Worm (Caenorhabditis elegans) whole organism, L1 larva: ENCODE measurements around the gene iff-2.

Source experiments
- C16A3.4 ChIP-seq: fragments of 150-350 bp; optimal IDR thresholded peaks from 2 replicates; lab custom pipeline; 2014; ENCODE audit warnings: missing biosample characterization, missing genetic modification characterization
- C34B4.2 ChIP-seq: sonication (generic microtip); optimal IDR thresholded peaks from 2 replicates; lab custom pipeline; 2017; ENCODE audit warnings: mild to moderate bottlenecking, missing genetic modification characterization, missing compliant biosample characterization
- F16B12.6 ChIP-seq: fragments of 150-350 bp; optimal IDR thresholded peaks from 2 replicates; lab custom pipeline; 2014; ENCODE audit warnings: missing biosample characterization, missing genetic modification characterization
- Y116A8C.19 ChIP-seq: sonication (generic microtip); optimal IDR thresholded peaks from 2 replicates; lab custom pipeline; 2016; ENCODE audit warnings: missing compliant biosample characterization, missing genetic modification characterization, borderline replicate concordance
- alr-1 ChIP-seq: fragments of 200-800 bp; sonication (Bioruptor generic); optimal IDR thresholded peaks from 2 replicates; lab custom pipeline; 2018; ENCODE audit warnings: borderline replicate concordance, mild to moderate bottlenecking, missing genetic modification characterization, missing compliant biosample characterization
- aly-2 ChIP-seq: fragments of 150-350 bp; optimal IDR thresholded peaks from 2 replicates; lab custom pipeline; 2014; ENCODE audit warnings: missing biosample characterization, missing genetic modification characterization
- blmp-1 ChIP-seq: fragments of 150-350 bp; optimal IDR thresholded peaks from 2 replicates; lab custom pipeline; 2014; ENCODE audit warnings: missing biosample characterization, missing genetic modification characterization
- ceh-82 ChIP-seq, 3 experiments: fragments of 150-350 bp in 1 of 3; sonication (generic microtip) in 2 of 3; optimal IDR thresholded peaks; 2 replicates each; lab custom pipeline; 2014 to 2017; ENCODE audit warnings: missing biosample characterization in 3 of 3, missing genetic modification characterization in 3 of 3
- dpl-1 ChIP-seq, 3 experiments: fragments of 150-350 bp in 2 of 3; sonication (generic microtip) in 1 of 3; optimal IDR thresholded peaks; 2 replicates each; lab custom pipeline; 2014 to 2017; ENCODE audit warnings: missing biosample characterization in 3 of 3, missing genetic modification characterization in 3 of 3, missing genetic modification reagents in 3 of 3
- dsc-1 ChIP-seq: sonication (generic microtip); optimal IDR thresholded peaks from 2 replicates; lab custom pipeline; 2016; ENCODE audit warnings: mild to moderate bottlenecking, missing genetic modification characterization, missing compliant biosample characterization
- efl-1 ChIP-seq, 4 experiments: fragments of 150-350 bp; optimal IDR thresholded peaks in 3 of 4; peaks in 1 of 4; 1 replicate in 1 of 4; 2 replicates in 3 of 4; lab custom pipeline; 2014; ENCODE audit warnings: missing biosample characterization in 2 of 4, missing genetic modification characterization in 2 of 4, missing genetic modification reagents in 2 of 4
- elt-3 ChIP-seq, 6 experiments: fragments of 150-350 bp in 1 of 6; sonication (generic microtip); optimal IDR thresholded peaks; 2 replicates each; lab custom pipeline; 2017 to 2018; ENCODE audit warnings: missing biosample characterization in 6 of 6, missing genetic modification characterization in 6 of 6, inconsistent platforms in 1 of 6
- fkh-4 ChIP-seq: sonication (generic microtip); optimal IDR thresholded peaks from 2 replicates; lab custom pipeline; 2016; ENCODE audit warnings: missing compliant biosample characterization, missing genetic modification characterization, borderline replicate concordance
- lin-14 ChIP-seq: fragments of 200-800 bp; sonication (Bioruptor generic); optimal IDR thresholded peaks from 2 replicates; lab custom pipeline; 2018; ENCODE audit warnings: mild to moderate bottlenecking, missing genetic modification characterization, moderate library complexity, missing compliant biosample characterization
- lin-35 ChIP-seq, 2 experiments: fragments of 150-350 bp; optimal IDR thresholded peaks; 2 replicates each; lab custom pipeline; 2014; ENCODE audit warnings: missing biosample characterization in 2 of 2, missing genetic modification characterization in 2 of 2, missing genetic modification reagents in 2 of 2
- lir-3 ChIP-seq: sonication (generic microtip); optimal IDR thresholded peaks from 2 replicates; lab custom pipeline; 2016; ENCODE audit warnings: mild to moderate bottlenecking, missing genetic modification characterization, moderate library complexity, missing compliant biosample characterization; ENCODE audit not compliant: poor library complexity
- lsy-2 ChIP-seq, 2 experiments: fragments of 150-350 bp; optimal IDR thresholded peaks; 2 replicates each; lab custom pipeline; 2014; ENCODE audit warnings: missing biosample characterization in 2 of 2, missing genetic modification characterization in 2 of 2
- mdl-1 ChIP-seq, 2 experiments: fragments of 150-350 bp; optimal IDR thresholded peaks; 2 replicates each; lab custom pipeline; 2014 to 2017; ENCODE audit warnings: missing biosample characterization in 2 of 2, missing genetic modification characterization in 2 of 2, inconsistent platforms in 1 of 2
- mep-1 ChIP-seq: fragments of 150-350 bp; optimal IDR thresholded peaks from 2 replicates; lab custom pipeline; 2014; ENCODE audit warnings: missing biosample characterization, missing genetic modification characterization
- nhr-19 ChIP-seq: fragments of 200-800 bp; sonication (Bioruptor generic); conservative IDR thresholded peaks from 2 replicates; pipeline ENCODE4 v1.3.6; 2022; ENCODE audit warnings: missing genetic modification characterization, missing compliant biosample characterization
- nhr-20 ChIP-seq: sonication (generic microtip); optimal IDR thresholded peaks from 2 replicates; lab custom pipeline; 2016; ENCODE audit warnings: mild to moderate bottlenecking, missing genetic modification characterization, missing compliant biosample characterization
- nhr-28 ChIP-seq: fragments of 150-350 bp; optimal IDR thresholded peaks from 2 replicates; lab custom pipeline; 2014; ENCODE audit warnings: missing biosample characterization, missing genetic modification characterization
- nhr-47 ChIP-seq: sonication (generic microtip); optimal IDR thresholded peaks from 2 replicates; lab custom pipeline; 2016; ENCODE audit warnings: mild to moderate bottlenecking, missing genetic modification characterization, moderate library complexity, missing compliant biosample characterization
- nhr-71 ChIP-seq: sonication (generic microtip); optimal IDR thresholded peaks from 2 replicates; lab custom pipeline; 2016; ENCODE audit warnings: mild to moderate bottlenecking, missing genetic modification characterization, moderate library complexity, missing compliant biosample characterization
- nhr-85 ChIP-seq: sonication (generic microtip); peaks from one replicate; lab custom pipeline; 2016; ENCODE audit warnings: missing genetic modification characterization, inconsistent platforms, missing compliant biosample characterization
- nhr-90 ChIP-seq: sonication (generic microtip); optimal IDR thresholded peaks from 2 replicates; lab custom pipeline; 2016; ENCODE audit warnings: mild to moderate bottlenecking, missing genetic modification characterization, missing compliant biosample characterization; ENCODE audit not compliant: poor library complexity
- pqm-1 ChIP-seq: sonication (generic microtip); optimal IDR thresholded peaks from 3 replicates; lab custom pipeline; 2017; ENCODE audit warnings: missing biosample characterization, missing genetic modification characterization
- rnt-1 ChIP-seq: sonication (generic microtip); optimal IDR thresholded peaks from 2 replicates; lab custom pipeline; 2016; ENCODE audit warnings: mild to moderate bottlenecking, missing genetic modification characterization, moderate library complexity, missing compliant biosample characterization
- skn-1 ChIP-seq: fragments of 150-350 bp; optimal IDR thresholded peaks from 2 replicates; lab custom pipeline; 2014; ENCODE audit warnings: missing biosample characterization, missing genetic modification characterization
- snu-23 ChIP-seq: sonication (generic microtip); optimal IDR thresholded peaks from 2 replicates; lab custom pipeline; 2016; ENCODE audit warnings: missing genetic modification characterization, missing compliant biosample characterization
- sox-4 ChIP-seq: sonication (generic microtip); optimal IDR thresholded peaks from 2 replicates; lab custom pipeline; 2016; ENCODE audit warnings: missing genetic modification characterization, missing compliant biosample characterization
- swsn-7 ChIP-seq: sonication (generic microtip); optimal IDR thresholded peaks from 2 replicates; lab custom pipeline; 2016; ENCODE audit warnings: missing genetic modification characterization, missing compliant biosample characterization
- unc-130 ChIP-seq: fragments of 150-350 bp; optimal IDR thresholded peaks from 2 replicates; lab custom pipeline; 2017; ENCODE audit warnings: missing biosample characterization, missing genetic modification characterization, inconsistent platforms
- unc-98 ChIP-seq: fragments of 200-800 bp; sonication (Bioruptor generic); IDR thresholded peaks from 2 replicates; pipeline ENCODE4 v1.3.6; 2022; ENCODE audit warnings: missing genetic modification characterization, missing compliant biosample characterization
- xbp-1 ChIP-seq: sonication (generic microtip); optimal IDR thresholded peaks from 2 replicates; lab custom pipeline; 2016; ENCODE audit warnings: missing genetic modification characterization, missing compliant biosample characterization
- zip-4 ChIP-seq: fragments of 200-800 bp; sonication (Bioruptor generic); optimal IDR thresholded peaks from 2 replicates; lab custom pipeline; 2018; ENCODE audit warnings: mild to moderate bottlenecking, missing genetic modification characterization, moderate library complexity, missing compliant biosample characterization
- ztf-4 ChIP-seq: fragments of 150-350 bp; optimal IDR thresholded peaks from 2 replicates; lab custom pipeline; 2014; ENCODE audit warnings: missing biosample characterization, missing genetic modification characterization

Gene iff-2

DNA sequence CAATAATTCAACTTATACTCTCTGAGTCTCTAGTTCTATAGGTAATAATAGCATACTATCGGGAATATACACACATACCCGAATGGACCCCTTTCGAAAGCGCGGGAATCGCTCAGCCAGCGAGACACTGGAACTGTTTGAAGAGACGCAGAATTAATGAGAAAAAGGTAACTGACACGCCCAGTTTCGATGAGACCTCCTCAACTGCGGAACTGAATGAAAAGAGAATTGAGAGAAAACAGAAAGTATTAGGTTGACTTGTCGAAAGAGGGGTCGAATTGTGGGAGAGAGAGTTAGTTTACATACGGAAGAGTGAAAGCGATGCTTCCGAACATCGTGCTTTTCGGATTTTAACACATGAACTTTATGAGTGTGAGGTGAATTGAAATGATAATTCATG is 29.2 kb downstream of the iff-2 start:
- peak; percentile 6 for TF ChIP-seq rnt-1 (tag; lab: Kevin White, UChicago)
- TF ChIP-seq nhr-28 (tag; lab: Kevin White, UChicago): no peak
- no peak for TF ChIP-seq skn-1 (tag; lab: Kevin White, UChicago)
- peak; percentile 8 for TF ChIP-seq nhr-85 (tag; lab: Kevin White, UChicago)
- TF ChIP-seq blmp-1 (tag; lab: Kevin White, UChicago): peak; percentile 98
- peak; percentile 11 for TF ChIP-seq snu-23 (GFP tag; lab: Kevin White, UChicago)
- TF ChIP-seq efl-1 (optimal IDR thresholded peaks at IDR 0.05; lab: Kevin White, UChicago): no peak
- peak in 1 of 2 experiments; percentile 31 for TF ChIP-seq efl-1 (GFP tag; optimal IDR thresholded peaks at IDR 0.05 in 1 of 2; lab: Kevin White, UChicago)

DNA sequence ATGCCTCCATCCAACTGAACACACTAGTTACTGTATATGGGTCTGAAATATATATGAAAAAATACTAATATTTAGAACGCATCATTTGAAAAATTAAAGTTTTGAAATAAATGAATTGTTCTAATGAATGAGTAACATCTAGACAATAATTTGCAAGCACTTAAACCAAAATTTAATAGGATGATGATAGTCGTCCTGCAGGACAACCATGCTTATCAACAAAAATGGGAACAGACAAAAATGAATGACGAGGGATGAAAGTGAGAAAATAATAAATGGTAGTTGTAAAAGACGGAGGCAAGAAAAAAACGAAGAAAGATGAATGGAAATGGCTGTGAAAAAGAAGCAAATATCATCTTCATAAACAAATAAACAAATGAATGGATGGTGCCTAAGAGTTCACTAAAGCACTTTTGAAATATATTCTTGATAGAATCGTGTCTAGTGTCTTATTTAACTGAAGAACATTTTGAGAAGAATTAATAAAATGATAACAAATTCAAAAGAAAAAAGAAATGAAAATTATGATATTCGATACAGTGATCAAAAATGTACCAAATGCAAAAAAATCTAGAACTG is 29.9 kb downstream of the iff-2 start, which contains the start of gene gldi-7:
TSS of gene gldi-7 (minus strand) at position 42 of the 579 bp plus-strand sequence.
- TF ChIP-seq efl-1 (optimal IDR thresholded peaks at IDR 0.05; lab: Kevin White, UChicago) (no peak), efl-1 (GFP tag; optimal IDR thresholded peaks at IDR 0.05 in 1 of 2; lab: Kevin White, UChicago) (peak in 1 of 2 experiments; percentile 54), pqm-1 (tag; lab: Kevin White, UChicago) (no peak), mdl-1 (tag; optimal IDR thresholded peaks at IDR 0.05; lab: Kevin White, UChicago) (no peak), lin-14 (no peak), C34B4.2 (no peak), alr-1 (no peak), blmp-1 (tag; lab: Kevin White, UChicago) (peak; percentile 11), ceh-82 (tag; optimal IDR thresholded peaks at IDR 0.05; lab: Kevin White, UChicago) (no peak), nhr-20 (tag; lab: Kevin White, UChicago) (no peak)

DNA sequence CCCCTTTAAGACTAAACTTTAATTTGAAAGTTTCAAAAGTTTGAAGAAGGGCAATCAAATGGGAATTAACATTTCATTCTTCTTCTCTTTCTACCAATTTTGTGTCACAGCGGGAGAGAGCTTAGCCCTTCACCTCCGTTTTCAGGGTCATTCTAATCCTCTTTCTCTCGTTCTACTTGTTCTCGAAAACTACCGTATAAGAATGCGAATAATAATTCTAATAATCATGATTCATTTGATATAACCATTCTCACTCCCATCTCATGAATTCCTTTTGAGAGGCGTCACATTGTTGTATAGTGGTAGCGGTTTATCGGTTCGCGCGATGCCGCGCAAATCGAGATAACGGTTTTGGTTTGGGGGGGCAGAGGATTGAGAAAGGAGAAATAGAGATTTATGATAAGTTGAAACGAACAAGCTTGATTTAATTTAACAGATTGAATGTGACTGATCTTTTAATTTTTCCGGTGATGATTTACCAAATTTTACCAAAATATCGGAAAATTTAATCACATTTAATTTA is 31.9 kb downstream of the iff-2 start:
- TF ChIP-seq blmp-1 (tag; lab: Kevin White, UChicago): peak; percentile 75
- TF ChIP-seq nhr-85 (tag; lab: Kevin White, UChicago): peak; percentile 60
- no peak for TF ChIP-seq aly-2
- peak; percentile 2 for TF ChIP-seq lin-14
- TF ChIP-seq lsy-2 (tag; optimal IDR thresholded peaks at IDR 0.05; lab: Kevin White, UChicago): peak in 1 of 2 experiments; percentile 13
- TF ChIP-seq snu-23 (GFP tag; lab: Kevin White, UChicago): peak; percentile 13
- TF ChIP-seq mep-1 (tag; lab: Kevin White, UChicago): peak; percentile 9
- no peak for TF ChIP-seq zip-4 (GFP tag; lab: Kevin White, UChicago)
- TF ChIP-seq elt-3 (tag; optimal IDR thresholded peaks at IDR 0.05; lab: Kevin White, UChicago): peak in 1 of 6 experiments; percentile 29

DNA sequence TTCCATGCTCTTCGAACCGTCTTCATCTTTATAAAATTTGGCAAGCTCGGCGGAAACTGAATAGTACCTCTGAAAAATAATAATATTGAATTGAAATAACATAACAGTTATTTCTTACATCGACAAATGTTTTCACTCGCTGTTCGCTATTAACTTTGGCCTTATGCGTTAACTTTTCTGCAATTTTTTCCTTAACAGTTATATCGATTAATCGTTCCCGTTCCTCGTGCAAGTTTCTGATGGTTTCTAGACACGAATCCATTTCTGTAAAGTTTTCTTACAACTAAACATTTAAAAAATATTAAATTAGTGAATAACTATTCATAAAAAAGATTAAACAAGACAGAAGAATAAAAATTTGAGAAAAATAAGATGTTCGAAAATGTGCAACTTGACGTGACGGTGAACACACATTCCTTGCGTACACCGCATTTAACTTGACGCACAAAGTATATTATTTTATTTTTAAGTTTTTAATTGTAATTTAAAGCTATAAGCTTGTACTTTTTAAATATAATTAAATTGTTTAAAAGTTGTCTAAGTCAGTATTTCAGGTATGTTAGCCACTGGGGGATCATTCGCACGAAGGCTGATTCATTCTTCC is 35.9 kb downstream of the iff-2 start, which contains the start of the genes prp-9 and mrps-18B:
TSS of gene prp-9 (minus strand) at position 264 of the 604 bp plus-strand sequence.
TSS of gene mrps-18B (plus strand) at position 549 of the 604 bp plus-strand sequence.
- TF ChIP-seq nhr-71 (tag; lab: Kevin White, UChicago) (peak; percentile 34), unc-98 (GFP tag; lab: Robert Waterston, UW) (no peak), dsc-1 (no peak), nhr-19 (GFP tag; lab: Robert Waterston, UW) (peak; percentile 9; the same call in 1 of the 2 replicates), ztf-4 (no peak), mep-1 (tag; lab: Kevin White, UChicago) (peak; percentile 87), unc-130 (peak; percentile 75), rnt-1 (tag; lab: Kevin White, UChicago) (peak; percentile 4), nhr-90 (tag; lab: Kevin White, UChicago) (peak; percentile 3), lsy-2 (tag; optimal IDR thresholded peaks at IDR 0.05; lab: Kevin White, UChicago) (peak; percentile 65 to 73), lin-35 (GFP tag; optimal IDR thresholded peaks at IDR 0.05; lab: Kevin White, UChicago) (peak in 1 of 2 experiments; percentile 46), lir-3 (tag; lab: Kevin White, UChicago) (peak; percentile 23), nhr-47 (tag; lab: Kevin White, UChicago) (peak; percentile 31), F16B12.6 (tag; lab: Kevin White, UChicago) (peak; percentile 83), dpl-1 (GFP tag; optimal IDR thresholded peaks at IDR 0.05; lab: Kevin White, UChicago) (peak in 2 of 3 experiments; percentile 25 to 56), blmp-1 (tag; lab: Kevin White, UChicago) (peak; percentile 63), pqm-1 (tag; lab: Kevin White, UChicago) (no peak), C16A3.4 (tag; lab: Kevin White, UChicago) (peak; percentile 53), skn-1 (tag; lab: Kevin White, UChicago) (peak; percentile 6), swsn-7 (tag; lab: Kevin White, UChicago) (peak; percentile 41), Y116A8C.19 (no peak), snu-23 (GFP tag; lab: Kevin White, UChicago) (peak; percentile 60), lin-14 (peak; percentile 47), xbp-1 (tag; lab: Kevin White, UChicago) (peak; percentile 34), ceh-82 (tag; optimal IDR thresholded peaks at IDR 0.05; lab: Kevin White, UChicago) (peak in 2 of 3 experiments; percentile 27 to 32), sox-4 (no peak), nhr-20 (tag; lab: Kevin White, UChicago) (peak; percentile 35), efl-1 (optimal IDR thresholded peaks at IDR 0.05; lab: Kevin White, UChicago) (peak; percentile 30 to 53), efl-1 (GFP tag; optimal IDR thresholded peaks at IDR 0.05 in 1 of 2; lab: Kevin White, UChicago) (peak; percentile 38 to 42), fkh-4 (tag; lab: Kevin White, UChicago) (no peak), elt-3 (tag; optimal IDR thresholded peaks at IDR 0.05; lab: Kevin White, UChicago) (peak in 1 of 6 experiments; percentile 10)
